Worm (Caenorhabditis elegans): Measurements from ENCODE around the gene R08C7.4.

Gene R08C7.4

ce11 chrIV:4393488-4393887 lies 41.3 kb upstream of the R08C7.4 start:
- TF ChIP-seq elt-1 (tag; optimal IDR thresholded peaks at IDR 0.05; ENCODE audit: borderline replicate concordance, insufficient read depth), result no peak
- no peak for TF ChIP-seq sptf-1 (tag; optimal IDR thresholded peaks at IDR 0.05)
- TF ChIP-seq unc-62 (GFP tag; optimal IDR thresholded peaks at IDR 0.05), result no peak
- TF ChIP-seq mep-1 (tag; optimal IDR thresholded peaks at IDR 0.05), result no peak
- TF ChIP-seq zip-8 (tag; optimal IDR thresholded peaks at IDR 0.05), result no peak
- TF ChIP-seq snpc-4 (tag; optimal IDR thresholded peaks at IDR 0.05), result no peak
- TF ChIP-seq hlh-1 (tag; optimal IDR thresholded peaks at IDR 0.05), result no peak
- no peak for TF ChIP-seq sem-2 (GFP tag; optimal IDR thresholded peaks at IDR 0.05)
- TF ChIP-seq flh-1 (GFP tag; optimal IDR thresholded peaks at IDR 0.05), result no peak
- no peak for TF ChIP-seq pha-4 (tag; optimal IDR thresholded peaks at IDR 0.05)
- no peak for TF ChIP-seq mls-2 (tag; optimal IDR thresholded peaks at IDR 0.05)
- TF ChIP-seq nhr-237 (tag; optimal IDR thresholded peaks at IDR 0.05), result no peak
- no peak for TF ChIP-seq ztf-11 (tag; optimal IDR thresholded peaks at IDR 0.05)
- no peak for TF ChIP-seq lin-13 (tag; optimal IDR thresholded peaks at IDR 0.05)
- no peak for TF ChIP-seq drap-1 (GFP tag; optimal IDR thresholded peaks at IDR 0.05)
- TF ChIP-seq lin-32 (GFP tag; optimal IDR thresholded peaks at IDR 0.05), result no peak
- TF ChIP-seq ceh-43 (GFP tag; optimal IDR thresholded peaks at IDR 0.05), result no peak
- TF ChIP-seq lsy-2 (tag; optimal IDR thresholded peaks at IDR 0.05), result no peak
- TF ChIP-seq ces-1 (GFP tag; optimal IDR thresholded peaks at IDR 0.05), result no peak

DNA sequence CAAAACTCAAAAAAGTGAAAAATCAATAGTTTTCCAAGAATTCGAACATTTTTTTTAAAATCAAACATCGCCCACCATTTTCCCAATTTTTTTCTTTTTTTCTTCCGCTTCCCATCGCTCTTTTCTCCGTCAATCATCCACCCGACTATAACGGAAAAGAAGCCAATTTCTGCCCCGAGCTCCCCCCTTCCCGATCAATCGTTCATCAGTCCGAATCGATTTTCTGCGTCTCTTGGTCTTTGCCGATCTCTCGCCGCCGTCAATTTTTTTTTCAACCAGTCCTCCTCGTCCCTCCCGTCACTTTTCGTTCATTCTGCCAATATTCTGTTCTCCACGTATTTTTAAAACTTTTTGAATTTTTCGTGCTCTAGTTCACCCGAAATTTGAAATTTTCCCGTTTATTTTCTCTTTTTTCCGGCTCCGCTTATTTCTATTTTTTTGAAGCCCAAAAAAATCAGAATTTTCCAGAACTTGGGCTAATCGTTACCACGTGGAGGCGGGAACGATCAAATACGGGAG lies 40.8 kb upstream of the R08C7.4 start, which contains the start of gene ell-1:
TSS of gene ell-1 (plus strand) at position 469 of the 519 bp plus-strand sequence.
- TF ChIP-seq lin-32 (GFP tag; optimal IDR thresholded peaks at IDR 0.05), result no peak
- TF ChIP-seq M03D4.4 (tag; optimal IDR thresholded peaks at IDR 0.05), result no peak
- TF ChIP-seq tbx-8 (GFP tag; optimal IDR thresholded peaks at IDR 0.05), result no peak

ce11 chrIV:4395555-4395954 lies 39.3 kb upstream of the R08C7.4 start:
- TF ChIP-seq mab-5 (tag; optimal IDR thresholded peaks at IDR 0.05) (no peak), hlh-1 (tag; optimal IDR thresholded peaks at IDR 0.05) (no peak), lin-32 (GFP tag; optimal IDR thresholded peaks at IDR 0.05) (no peak), unc-39 (tag; optimal IDR thresholded peaks at IDR 0.05) (no peak)

DNA sequence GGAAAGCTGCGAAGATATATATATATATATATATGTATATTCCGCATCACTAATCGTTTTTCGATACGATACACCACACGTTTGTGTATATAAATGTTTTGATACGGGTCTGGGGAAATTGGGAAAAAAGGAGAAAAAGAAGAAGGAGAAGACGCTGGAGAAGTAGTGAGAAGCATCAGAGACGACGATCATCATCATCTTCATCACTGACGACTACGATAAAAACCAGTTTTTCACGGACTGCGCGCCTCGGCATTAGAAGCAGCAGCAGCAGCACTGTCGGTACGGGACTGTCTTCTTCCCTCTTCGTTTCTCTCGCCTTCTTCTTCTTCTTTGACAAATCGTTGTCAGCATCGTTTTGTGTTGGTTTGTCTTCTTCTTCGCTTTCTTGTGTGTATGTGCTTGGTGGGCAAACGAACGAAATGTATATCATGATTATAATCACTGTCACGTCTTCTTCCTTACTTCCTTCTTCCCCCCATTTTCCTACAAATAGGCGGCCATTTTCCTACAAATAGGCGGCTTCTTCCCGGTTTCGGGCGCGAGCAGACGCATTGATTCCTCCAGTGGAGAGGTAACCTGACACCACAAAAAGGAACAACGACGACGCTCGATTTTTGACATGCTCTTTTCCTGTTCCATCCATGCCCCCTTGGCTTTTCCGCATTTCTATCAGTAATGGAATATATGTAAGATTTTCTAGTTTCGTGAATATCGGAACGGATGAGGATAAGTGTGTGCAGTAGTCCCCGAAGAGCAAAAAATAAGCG lies 38.6 kb upstream of the R08C7.4 start:
- TF ChIP-seq cnd-1 (tag; optimal IDR thresholded peaks at IDR 0.05), result no peak
- no peak for TF ChIP-seq lsy-2 (tag; optimal IDR thresholded peaks at IDR 0.05)
- TF ChIP-seq tbx-8 (GFP tag; optimal IDR thresholded peaks at IDR 0.05), result no peak
- TF ChIP-seq ztf-11 (tag; optimal IDR thresholded peaks at IDR 0.05), result no peak
- no peak for TF ChIP-seq nhr-76 (tag; optimal IDR thresholded peaks at IDR 0.05)
- TF ChIP-seq ceh-43 (GFP tag; optimal IDR thresholded peaks at IDR 0.05), result no peak
- no peak for TF ChIP-seq sem-2 (GFP tag; optimal IDR thresholded peaks at IDR 0.05)
- no peak for TF ChIP-seq lin-32 (GFP tag; optimal IDR thresholded peaks at IDR 0.05)
- no peak for TF ChIP-seq mab-5 (tag; optimal IDR thresholded peaks at IDR 0.05)
- TF ChIP-seq unc-62 (GFP tag; optimal IDR thresholded peaks at IDR 0.05), result no peak
- TF ChIP-seq zip-8 (tag; optimal IDR thresholded peaks at IDR 0.05), result no peak
- TF ChIP-seq ceh-39 (tag; optimal IDR thresholded peaks at IDR 0.05), result no peak
- no peak for TF ChIP-seq M03D4.4 (tag; optimal IDR thresholded peaks at IDR 0.05)
- no peak for TF ChIP-seq unc-39 (tag; optimal IDR thresholded peaks at IDR 0.05)
- no peak for TF ChIP-seq elt-3 (tag; optimal IDR thresholded peaks at IDR 0.05)
- no peak for TF ChIP-seq bed-3 (GFP tag; optimal IDR thresholded peaks at IDR 0.05)
- TF ChIP-seq lin-13 (tag; optimal IDR thresholded peaks at IDR 0.05), result no peak

DNA sequence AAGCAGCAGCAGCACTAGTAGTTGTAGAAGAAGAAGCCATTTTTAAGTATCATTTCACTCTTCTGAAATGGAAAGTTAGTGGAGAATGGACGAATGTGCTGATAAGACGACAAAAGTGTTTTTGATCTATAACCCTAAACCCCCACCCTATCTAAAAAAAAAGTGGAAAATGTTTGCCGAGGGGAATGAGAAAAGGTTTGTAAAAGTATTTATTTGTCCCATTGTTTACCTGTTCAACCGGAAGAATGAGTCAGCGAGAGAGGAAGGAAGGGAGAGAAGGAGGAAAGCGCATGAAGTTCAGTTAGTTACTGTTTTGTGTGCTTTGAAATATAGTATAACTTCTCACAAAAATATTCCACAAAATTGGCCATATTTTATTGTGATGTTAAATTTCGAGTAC lies 37.7 kb upstream of the R08C7.4 start:
- TF ChIP-seq sem-2 (GFP tag; optimal IDR thresholded peaks at IDR 0.05) (no peak), tbx-8 (GFP tag; optimal IDR thresholded peaks at IDR 0.05) (no peak), flh-1 (GFP tag; optimal IDR thresholded peaks at IDR 0.05) (no peak), ces-1 (GFP tag; optimal IDR thresholded peaks at IDR 0.05) (no peak), mls-2 (tag; optimal IDR thresholded peaks at IDR 0.05) (no peak), blmp-1 (tag; optimal IDR thresholded peaks at IDR 0.05) (no peak), ceh-43 (GFP tag; optimal IDR thresholded peaks at IDR 0.05) (no peak), drap-1 (GFP tag; optimal IDR thresholded peaks at IDR 0.05) (no peak), hlh-1 (tag; optimal IDR thresholded peaks at IDR 0.05) (no peak), nhr-28 (tag; optimal IDR thresholded peaks at IDR 0.05) (no peak), mab-5 (tag; optimal IDR thresholded peaks at IDR 0.05) (no peak), lin-13 (tag; optimal IDR thresholded peaks at IDR 0.05) (no peak), M03D4.4 (tag; optimal IDR thresholded peaks at IDR 0.05) (no peak), lin-32 (GFP tag; optimal IDR thresholded peaks at IDR 0.05) (no peak), nhr-12 (tag; optimal IDR thresholded peaks at IDR 0.05) (no peak), ceh-83 (GFP tag; optimal IDR thresholded peaks at IDR 0.05) (no peak), elt-3 (tag; optimal IDR thresholded peaks at IDR 0.05) (no peak)
